Worm (Caenorhabditis elegans) whole organism, late embryonic: ENCODE data around the gene R02F11.1.

Source experiments
- F13H6.1 ChIP-seq: sonication (generic microtip); optimal IDR thresholded peaks from 2 replicates; lab custom pipeline; 2016; ENCODE audit warnings: missing genetic modification characterization, missing compliant biosample characterization
- K02D7.2 ChIP-seq: sonication (generic microtip); optimal IDR thresholded peaks from 2 replicates; lab custom pipeline; 2017; ENCODE audit warnings: mild to moderate bottlenecking, missing genetic modification characterization, missing compliant biosample characterization
- K09A11.1 ChIP-seq: sonication (generic microtip); optimal IDR thresholded peaks from 2 replicates; lab custom pipeline; 2017; ENCODE audit warnings: antibody characterized with exemption, mild to moderate bottlenecking, missing genetic modification characterization, missing compliant biosample characterization; ENCODE audit not compliant: insufficient read depth
- ahr-1 ChIP-seq: sonication (generic microtip); optimal IDR thresholded peaks from 2 replicates; lab custom pipeline; 2016; ENCODE audit warnings: missing genetic modification characterization, missing compliant biosample characterization
- ama-1 ChIP-seq: fragments of 150-350 bp; optimal IDR thresholded peaks from 2 replicates; lab custom pipeline; 2014
- ceh-18 ChIP-seq: sonication (generic microtip); optimal IDR thresholded peaks from 2 replicates; lab custom pipeline; 2016; ENCODE audit warnings: missing genetic modification characterization, missing compliant biosample characterization
- ceh-19 ChIP-seq: fragments of 200-800 bp; sonication (Bioruptor generic); optimal IDR thresholded peaks from 2 replicates; lab custom pipeline; 2018; ENCODE audit warnings: mild to moderate bottlenecking, missing genetic modification characterization, missing compliant biosample characterization
- ceh-2 ChIP-seq: sonication (generic microtip); optimal IDR thresholded peaks from 2 replicates; lab custom pipeline; 2016; ENCODE audit warnings: missing genotype, missing genetic modification characterization, missing compliant biosample characterization
- ceh-24 ChIP-seq: sonication (generic microtip); optimal IDR thresholded peaks from 2 replicates; lab custom pipeline; 2016; ENCODE audit warnings: mild to moderate bottlenecking, missing genetic modification characterization, missing compliant biosample characterization
- ceh-30 ChIP-seq: fragments of 150-350 bp; optimal IDR thresholded peaks from 2 replicates; lab custom pipeline; 2014; ENCODE audit warnings: missing biosample characterization, missing genetic modification characterization
- ceh-45 ChIP-seq: fragments of 200-800 bp; sonication (Bioruptor generic); IDR thresholded peaks from 2 replicates; pipeline ENCODE4 v1.3.6; 2022; ENCODE audit warnings: missing genetic modification reagents, missing genetic modification characterization, missing compliant biosample characterization
- ceh-9 ChIP-seq: sonication (generic microtip); optimal IDR thresholded peaks from 2 replicates; lab custom pipeline; 2016; ENCODE audit warnings: mild to moderate bottlenecking, missing genetic modification characterization, inconsistent platforms, missing compliant biosample characterization
- che-1 ChIP-seq: sonication (generic microtip); optimal IDR thresholded peaks from 2 replicates; lab custom pipeline; 2016; ENCODE audit warnings: mild to moderate bottlenecking, missing genetic modification characterization, missing compliant biosample characterization
- dmd-4 ChIP-seq: sonication (generic microtip); optimal IDR thresholded peaks from 2 replicates; lab custom pipeline; 2016; ENCODE audit warnings: borderline replicate concordance, missing genetic modification characterization, missing compliant biosample characterization
- dve-1 ChIP-seq: sonication (generic microtip); optimal IDR thresholded peaks from 2 replicates; lab custom pipeline; 2017; ENCODE audit warnings: antibody characterized with exemption, mild to moderate bottlenecking, missing genetic modification characterization, missing compliant biosample characterization
- elt-4 ChIP-seq: sonication (generic microtip); optimal IDR thresholded peaks from 2 replicates; lab custom pipeline; 2016; ENCODE audit warnings: missing genetic modification characterization, missing compliant biosample characterization
- ets-4 ChIP-seq: sonication (generic microtip); optimal IDR thresholded peaks from 2 replicates; lab custom pipeline; 2016; ENCODE audit warnings: missing genetic modification characterization, missing compliant biosample characterization
- fax-1 ChIP-seq: sonication (generic microtip); optimal IDR thresholded peaks from 2 replicates; lab custom pipeline; 2016; ENCODE audit warnings: missing genotype, missing genetic modification characterization, missing compliant biosample characterization
- fkh-6 ChIP-seq: sonication (generic microtip); optimal IDR thresholded peaks from 2 replicates; lab custom pipeline; 2016; ENCODE audit warnings: missing genetic modification characterization, missing compliant biosample characterization
- hlh-6 ChIP-seq: sonication (generic microtip); optimal IDR thresholded peaks from 2 replicates; lab custom pipeline; 2016; ENCODE audit warnings: missing genotype, missing genetic modification characterization, missing compliant biosample characterization
- lim-6 ChIP-seq: sonication (generic microtip); optimal IDR thresholded peaks from 2 replicates; lab custom pipeline; 2016; ENCODE audit warnings: missing genetic modification characterization, missing compliant biosample characterization
- lin-11 ChIP-seq: fragments of 200-800 bp; sonication (Bioruptor generic); optimal IDR thresholded peaks from 2 replicates; lab custom pipeline; 2018; ENCODE audit warnings: mild to moderate bottlenecking, missing genetic modification characterization, missing compliant biosample characterization
- madf-2 ChIP-seq: sonication (generic microtip); optimal IDR thresholded peaks from 2 replicates; lab custom pipeline; 2017; ENCODE audit warnings: missing genetic modification characterization, missing compliant biosample characterization
- mec-3 ChIP-seq: sonication (generic microtip); optimal IDR thresholded peaks from 2 replicates; lab custom pipeline; 2016; ENCODE audit warnings: borderline replicate concordance, missing genetic modification characterization, missing compliant biosample characterization
- nfya-1 ChIP-seq: sonication (generic microtip); optimal IDR thresholded peaks from 2 replicates; lab custom pipeline; 2017; ENCODE audit warnings: missing genetic modification characterization, mild to moderate bottlenecking, missing compliant biosample characterization, antibody characterized with exemption, moderate library complexity
- nhr-11 ChIP-seq: fragments of 150-350 bp; optimal IDR thresholded peaks from 2 replicates; lab custom pipeline; 2014; ENCODE audit warnings: missing biosample characterization, missing genetic modification characterization
- nhr-232 ChIP-seq: sonication (generic microtip); optimal IDR thresholded peaks from 2 replicates; lab custom pipeline; 2016; ENCODE audit warnings: missing genetic modification characterization, missing compliant biosample characterization
- npax-4 ChIP-seq: sonication (generic microtip); optimal IDR thresholded peaks from 2 replicates; lab custom pipeline; 2016; ENCODE audit warnings: missing genetic modification characterization, missing compliant biosample characterization
- odd-2 ChIP-seq: sonication (generic microtip); optimal IDR thresholded peaks from 2 replicates; lab custom pipeline; 2017; ENCODE audit warnings: antibody characterized with exemption, mild to moderate bottlenecking, missing genetic modification characterization, missing compliant biosample characterization
- pag-3 ChIP-seq: sonication (generic microtip); optimal IDR thresholded peaks from 2 replicates; lab custom pipeline; 2016; ENCODE audit warnings: missing compliant biosample characterization, missing genetic modification characterization, borderline replicate concordance
- pax-1 ChIP-seq: fragments of 150-350 bp; optimal IDR thresholded peaks from 2 replicates; lab custom pipeline; 2014; ENCODE audit warnings: missing biosample characterization, missing genetic modification characterization
- pqm-1 ChIP-seq: sonication (generic microtip); optimal IDR thresholded peaks from 2 replicates; lab custom pipeline; 2016; ENCODE audit warnings: missing genetic modification characterization, missing compliant biosample characterization
- pros-1 ChIP-seq: fragments of 150-350 bp; optimal IDR thresholded peaks from 2 replicates; lab custom pipeline; 2014; ENCODE audit warnings: missing biosample characterization, missing genetic modification reagents, missing genetic modification characterization
- sdc-2 ChIP-seq: sonication (generic microtip); optimal IDR thresholded peaks from 2 replicates; lab custom pipeline; 2016; ENCODE audit warnings: missing genotype, missing genetic modification characterization, missing compliant biosample characterization
- sox-2 ChIP-seq: fragments of 200-800 bp; sonication (Bioruptor generic); IDR thresholded peaks from 2 replicates; pipeline ENCODE4 v1.3.6; 2022; ENCODE audit warnings: missing genetic modification reagents, missing genetic modification characterization, missing compliant biosample characterization
- syd-9 ChIP-seq: sonication (generic microtip); optimal IDR thresholded peaks from 2 replicates; lab custom pipeline; 2016; ENCODE audit warnings: mild to moderate bottlenecking, missing genetic modification characterization, moderate library complexity, missing compliant biosample characterization
- tbx-7 ChIP-seq: sonication (generic microtip); optimal IDR thresholded peaks from 2 replicates; lab custom pipeline; 2016; ENCODE audit warnings: missing genotype, missing genetic modification characterization, missing compliant biosample characterization
- unc-55 ChIP-seq: sonication (generic microtip); optimal IDR thresholded peaks from 2 replicates; lab custom pipeline; 2017; ENCODE audit warnings: missing biosample characterization, missing genetic modification reagents, missing genetic modification characterization

Gene R02F11.1

ce11 chrV:4785333-4785852 is 15.5 kb upstream of the R02F11.1 start, which contains the start of the genes Y60C6A.2 and Y60C6A.3:
Gene Y60C6A.2, minus strand, starts transcription at chrV:4785433.
Gene Y60C6A.3, plus strand, starts transcription at chrV:4785802.
- TF ChIP-seq sdc-2 (tag; lab: Kevin White, UChicago) (no peak), fkh-6 (tag; lab: Kevin White, UChicago) (no peak), tbx-7 (tag; lab: Kevin White, UChicago) (no peak), pag-3 (tag; lab: Kevin White, UChicago) (no peak), nfya-1 (tag; lab: Kevin White, UChicago) (no peak), ahr-1 (tag; lab: Kevin White, UChicago) (no peak), ceh-45 (GFP tag; lab: Robert Waterston, UW) (no peak), F13H6.1 (tag; lab: Kevin White, UChicago) (no peak)
- TF ChIP-seq, all 69 proteins: peak for 0

- TF ChIP-seq ceh-18 (tag; lab: Kevin White, UChicago) (no peak), ceh-24 (tag; lab: Kevin White, UChicago) (no peak), dve-1 (tag; lab: Kevin White, UChicago) (no peak), pros-1 (tag; lab: Kevin White, UChicago) (no peak), ama-1 (lab: Kevin White, UChicago) (no peak), ceh-19 (no peak), nhr-232 (tag; lab: Kevin White, UChicago) (no peak), ahr-1 (tag; lab: Kevin White, UChicago) (no peak), ceh-9 (tag; lab: Kevin White, UChicago) (no peak), fax-1 (tag; lab: Kevin White, UChicago) (no peak), K09A11.1 (tag; lab: Kevin White, UChicago) (no peak), elt-4 (tag; lab: Kevin White, UChicago) (no peak), K02D7.2 (no peak), ets-4 (tag; lab: Kevin White, UChicago) (no peak), sdc-2 (tag; lab: Kevin White, UChicago) (no peak)
Observed at ce11 chrV:4787166-4787565, 13.7 kb upstream of the R02F11.1 start, which contains the start of gene R02F11.9. Gene R02F11.9, plus strand, starts transcription at chrV:4787466.

ce11 chrV:4787836-4788235 is 13.1 kb upstream of the R02F11.1 start:
- TF ChIP-seq unc-55 (no peak), pros-1 (tag; lab: Kevin White, UChicago) (no peak), pax-1 (tag; lab: Kevin White, UChicago) (no peak), tbx-7 (tag; lab: Kevin White, UChicago) (no peak), pqm-1 (no peak), npax-4 (no peak), K09A11.1 (tag; lab: Kevin White, UChicago) (no peak), madf-2 (tag; lab: Kevin White, UChicago) (no peak), hlh-6 (tag; lab: Kevin White, UChicago) (no peak), lin-11 (tag; lab: Kevin White, UChicago) (no peak), ceh-24 (tag; lab: Kevin White, UChicago) (no peak), fkh-6 (tag; lab: Kevin White, UChicago) (no peak), ceh-30 (no peak), ceh-18 (tag; lab: Kevin White, UChicago) (no peak)
- TF ChIP-seq, all 69 proteins: peak for 0

ce11 chrV:4788823-4789222 is 12.1 kb upstream of the R02F11.1 start, which contains the start of gene R02F11.10:
Gene R02F11.10, plus strand, starts transcription at chrV:4789123.
- TF ChIP-seq dmd-4 (tag; lab: Kevin White, UChicago) = no peak

- TF ChIP-seq nhr-11 (tag; lab: Kevin White, UChicago) (no peak), syd-9 (tag; lab: Kevin White, UChicago) (no peak), mec-3 (no peak), ceh-30 (no peak), dmd-4 (tag; lab: Kevin White, UChicago) (no peak), che-1 (tag; lab: Kevin White, UChicago) (no peak), pqm-1 (no peak), madf-2 (tag; lab: Kevin White, UChicago) (no peak), sdc-2 (tag; lab: Kevin White, UChicago) (no peak), ceh-2 (tag; lab: Kevin White, UChicago) (no peak), sox-2 (GFP tag; lab: Robert Waterston, UW) (no peak), odd-2 (tag; lab: Kevin White, UChicago) (no peak), hlh-6 (tag; lab: Kevin White, UChicago) (no peak), npax-4 (no peak), lim-6 (no peak), K09A11.1 (tag; lab: Kevin White, UChicago) (no peak)
- TF ChIP-seq, all 69 proteins: peak for 0
Observed at ce11 chrV:4790368-4790767, 10.5 kb upstream of the R02F11.1 start, which contains the start of gene R02F11.12. Gene R02F11.12, plus strand, starts transcription at chrV:4790668.
